Fruit fly (Drosophila melanogaster) whole organism, pupa: ENCODE data around the gene CG10907.

ENCODE experiments used
- CG10348 ChIP-seq: fragments of 200-800 bp; sonication (Bioruptor generic); IDR thresholded peaks from 2 replicates; pipeline ENCODE4 v1.3.6; 2022; ENCODE audit warnings: missing biosample characterization, missing genetic modification characterization
- CG12605 ChIP-seq: fragments of 200-800 bp; sonication (Bioruptor generic); IDR thresholded peaks from 2 replicates; pipeline ENCODE4 v1.3.6; 2022; ENCODE audit warnings: missing biosample characterization, missing genetic modification characterization
- CG13204 ChIP-seq: fragments of 200-800 bp; sonication (Bioruptor generic); optimal IDR thresholded peaks from 2 replicates; lab custom pipeline; 2018; ENCODE audit warnings: missing biosample characterization, mild to moderate bottlenecking, missing genetic modification characterization, moderate library complexity
- CG14655 ChIP-seq: fragments of 200-800 bp; sonication (Bioruptor generic); optimal IDR thresholded peaks from 3 replicates; lab custom pipeline; 2017; ENCODE audit warnings: mild to moderate bottlenecking, missing biosample characterization, missing genetic modification reagents, missing genetic modification characterization
- CG15710 ChIP-seq: fragments of 200-800 bp; sonication (Bioruptor generic); optimal IDR thresholded peaks from 2 replicates; lab custom pipeline; 2018; ENCODE audit warnings: missing biosample characterization, mild to moderate bottlenecking, missing genetic modification characterization, moderate library complexity
- CG17806 ChIP-seq: fragments of 200-800 bp; sonication (Bioruptor generic); optimal IDR thresholded peaks from 2 replicates; lab custom pipeline; 2018; ENCODE audit warnings: missing biosample characterization, mild to moderate bottlenecking, missing genetic modification characterization, moderate library complexity
- CG32121 ChIP-seq: fragments of 200-800 bp; sonication (Bioruptor generic); IDR thresholded peaks from 2 replicates; pipeline ENCODE4 v1.3.6; 2022; ENCODE audit warnings: missing biosample characterization, missing genetic modification characterization
- CG34367 ChIP-seq: fragments of 200-800 bp; sonication (Bioruptor generic); optimal IDR thresholded peaks from 2 replicates; lab custom pipeline; 2018; ENCODE audit warnings: missing biosample characterization, mild to moderate bottlenecking, missing genetic modification characterization
- CG4496 ChIP-seq: fragments of 200-800 bp; sonication (Bioruptor generic); IDR thresholded peaks from 3 replicates; pipeline ENCODE4 v1.3.6; 2022; ENCODE audit warnings: missing biosample characterization, missing genetic modification characterization
- CG8159 ChIP-seq: fragments of 200-800 bp; sonication (Bioruptor generic); optimal IDR thresholded peaks from 3 replicates; lab custom pipeline; 2018; ENCODE audit warnings: missing biosample characterization, mild to moderate bottlenecking, missing genetic modification characterization, moderate library complexity
- CG8301 ChIP-seq: fragments of 200-800 bp; sonication (Bioruptor generic); optimal IDR thresholded peaks from 2 replicates; lab custom pipeline; 2018; ENCODE audit warnings: missing biosample characterization, mild to moderate bottlenecking, missing genetic modification characterization
- CG9948 ChIP-seq: fragments of 200-800 bp; sonication (Bioruptor generic); optimal IDR thresholded peaks from 2 replicates; lab custom pipeline; 2018; ENCODE audit warnings: missing biosample characterization, mild to moderate bottlenecking, missing genetic modification characterization, moderate library complexity
- D1 ChIP-seq: fragments of 200-800 bp; sonication (Bioruptor generic); optimal IDR thresholded peaks from 2 replicates; lab custom pipeline; 2018; ENCODE audit warnings: missing biosample characterization, mild to moderate bottlenecking, missing genetic modification characterization, moderate library complexity
- EcR ChIP-seq: fragments of 200-800 bp; sonication (Bioruptor generic); optimal IDR thresholded peaks from 3 replicates; lab custom pipeline; 2019; ENCODE audit warnings: missing biosample characterization, missing genetic modification characterization, mild to moderate bottlenecking, moderate library complexity, missing genetic modification reagents
- Ets98B ChIP-seq: fragments of 200-800 bp; sonication (Bioruptor generic); IDR thresholded peaks from 2 replicates; pipeline ENCODE4 v1.3.6; 2022; ENCODE audit warnings: missing biosample characterization, missing genetic modification characterization
- Pif1A ChIP-seq: fragments of 200-800 bp; sonication (Bioruptor generic); optimal IDR thresholded peaks from 3 replicates; lab custom pipeline; 2016; ENCODE audit warnings: missing biosample characterization, missing genetic modification characterization
- Pif1B ChIP-seq: fragments of 200-800 bp; sonication (Bioruptor generic); optimal IDR thresholded peaks from 3 replicates; lab custom pipeline; 2016; ENCODE audit warnings: missing biosample characterization, missing genetic modification characterization
- Snoo ChIP-seq: fragments of 200-800 bp; sonication (Bioruptor generic); optimal IDR thresholded peaks from 3 replicates; lab custom pipeline; 2017; ENCODE audit warnings: missing biosample characterization, mild to moderate bottlenecking, missing genetic modification characterization, inconsistent platforms
- fd96Ca ChIP-seq: fragments of 200-800 bp; sonication (Bioruptor generic); IDR thresholded peaks from 3 replicates; pipeline ENCODE4 v1.3.6; 2022; ENCODE audit warnings: missing biosample characterization, missing genetic modification characterization
- gl ChIP-seq: fragments of 200-800 bp; sonication (Bioruptor generic); optimal IDR thresholded peaks from 2 replicates; lab custom pipeline; 2018; ENCODE audit warnings: missing biosample characterization, mild to moderate bottlenecking, missing genetic modification characterization
- rn ChIP-seq: fragments of 200-800 bp; sonication (Bioruptor generic); IDR thresholded peaks from 2 replicates; pipeline ENCODE4 v1.3.6; 2022; ENCODE audit warnings: missing biosample characterization, missing genetic modification characterization

CG10907 gene

DNA sequence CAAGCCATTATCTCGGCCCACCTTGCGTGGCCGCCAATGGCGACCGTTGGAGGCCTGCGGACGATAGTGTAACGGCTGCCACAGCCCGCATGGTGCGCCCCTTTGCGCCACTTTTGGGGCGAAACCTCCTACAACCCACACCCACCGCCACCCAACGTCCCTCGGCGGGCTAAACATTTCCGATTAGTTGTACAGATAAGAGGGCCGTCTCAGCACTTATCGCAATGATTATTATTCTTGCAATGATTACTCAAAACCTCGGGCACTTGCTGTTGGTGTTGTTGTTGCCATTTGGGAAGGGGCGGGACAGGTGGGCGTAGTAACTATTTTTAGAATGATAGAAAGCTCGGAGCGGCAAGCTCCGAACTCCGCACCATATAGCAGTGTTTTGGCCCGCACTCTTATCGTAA, 20.7 kb upstream of the CG10907 start:
- TF ChIP-seq CG10348 (GFP tag; lab: Robert Waterston, UW) (no peak), Pif1B (GFP tag; lab: Kevin White, UChicago) (no peak), fd96Ca (GFP tag; lab: Robert Waterston, UW) (no peak), Pif1A (GFP tag; lab: Kevin White, UChicago) (no peak), CG13204 (GFP tag; lab: Kevin White, UChicago) (no peak), gl (tag; lab: Kevin White, UChicago) (no peak), CG12605 (GFP tag; lab: Robert Waterston, UW) (no peak), rn (GFP tag; lab: Robert Waterston, UW) (no peak), CG34367 (tag; lab: Kevin White, UChicago) (no peak), Ets98B (no peak), EcR (GFP tag; lab: Kevin White, UChicago) (no peak), D1 (tag; lab: Kevin White, UChicago) (no peak), CG4496 (GFP tag; lab: Robert Waterston, UW) (no peak)

DNA sequence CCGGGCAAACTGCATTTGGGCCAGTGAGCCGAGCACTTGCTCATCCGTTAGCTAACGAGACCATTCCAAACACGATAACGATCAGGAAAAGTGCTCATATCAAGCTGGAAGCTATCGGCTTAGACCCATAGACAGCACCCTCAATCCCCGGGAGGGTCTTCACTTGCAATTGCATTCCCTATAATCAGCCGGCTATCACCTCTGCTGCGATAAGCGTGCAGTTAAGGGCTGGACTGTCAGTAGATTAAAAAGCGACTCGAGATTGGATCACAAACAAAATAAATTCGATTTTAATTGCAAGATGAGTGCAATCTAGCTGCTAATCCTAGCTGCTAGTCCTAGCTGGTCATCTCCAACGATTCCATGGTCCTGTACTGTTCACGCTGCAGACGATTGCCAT, 19.5 kb upstream of the CG10907 start:
- TF ChIP-seq D1 (tag; lab: Kevin White, UChicago) (no peak), Pif1B (GFP tag; lab: Kevin White, UChicago) (no peak), CG32121 (GFP tag; lab: Robert Waterston, UW) (no peak), Pif1A (GFP tag; lab: Kevin White, UChicago) (no peak), CG34367 (tag; lab: Kevin White, UChicago) (no peak), CG4496 (GFP tag; lab: Robert Waterston, UW) (no peak), Snoo (no peak), CG13204 (GFP tag; lab: Kevin White, UChicago) (no peak), CG9948 (tag; lab: Kevin White, UChicago) (no peak), CG8159 (no peak), fd96Ca (GFP tag; lab: Robert Waterston, UW) (no peak), Ets98B (no peak)

DNA sequence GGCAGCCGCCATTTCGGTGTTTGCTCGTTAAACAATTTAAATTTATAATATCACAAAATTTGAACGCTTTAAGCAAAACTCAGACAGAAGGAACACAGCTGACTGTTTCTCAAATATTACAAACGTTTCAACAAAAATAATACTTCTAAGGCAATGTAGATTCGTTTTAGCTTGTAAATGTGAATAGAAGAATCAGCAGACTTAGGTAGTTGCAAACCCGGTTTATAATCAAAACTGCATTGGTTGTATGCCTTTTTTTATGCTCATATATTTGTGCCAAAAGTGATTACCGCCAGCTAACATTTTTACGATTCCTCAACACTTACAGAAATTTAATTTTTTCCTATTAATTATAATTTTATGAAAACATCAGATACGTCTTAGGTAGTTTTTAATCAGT, 18.9 kb upstream of the CG10907 start, which contains the start of gene Tim13:
Gene Tim13 (minus strand): TSS at position 101 of the 400 bp plus-strand sequence.
- TF ChIP-seq Pif1B (GFP tag; lab: Kevin White, UChicago) (no peak), CG10348 (GFP tag; lab: Robert Waterston, UW) (no peak), CG9948 (tag; lab: Kevin White, UChicago) (no peak), CG17806 (tag; lab: Kevin White, UChicago) (no peak), CG12605 (GFP tag; lab: Robert Waterston, UW) (no peak), CG13204 (GFP tag; lab: Kevin White, UChicago) (no peak)

DNA sequence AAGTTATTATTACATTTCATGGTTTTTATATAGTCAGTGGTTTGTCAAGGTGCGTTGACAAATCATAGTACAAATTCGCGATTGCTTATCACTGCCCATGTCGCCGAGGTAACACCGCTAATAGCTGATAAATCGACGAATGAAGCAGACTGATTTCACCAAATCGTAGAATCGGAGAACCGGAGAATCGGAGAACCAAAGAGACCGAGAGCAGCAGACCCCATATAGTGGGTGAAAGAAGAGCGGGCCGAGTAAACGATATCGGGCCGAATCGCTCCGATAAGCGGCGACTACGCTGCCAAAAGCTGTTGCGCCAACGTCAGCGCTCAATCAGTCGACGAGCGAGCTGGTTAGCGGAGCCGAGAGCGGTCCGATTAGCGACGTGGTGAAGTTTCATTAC, 16.6 kb upstream of the CG10907 start, which contains the start of gene CG14131:
Gene CG14131 (plus strand): TSS at position 343 of the 400 bp plus-strand sequence.
- no peak for TF ChIP-seq Pif1A (GFP tag; lab: Kevin White, UChicago)
- TF ChIP-seq Pif1B (GFP tag; lab: Kevin White, UChicago) = no peak
- TF ChIP-seq CG9948 (tag; lab: Kevin White, UChicago) = no peak
- TF ChIP-seq Snoo = no peak
- no peak for TF ChIP-seq CG17806 (tag; lab: Kevin White, UChicago)
- no peak for TF ChIP-seq CG8159
- TF ChIP-seq rn (GFP tag; lab: Robert Waterston, UW) = no peak
- no peak for TF ChIP-seq CG14655 (GFP tag; lab: Kevin White, UChicago)
- TF ChIP-seq fd96Ca (GFP tag; lab: Robert Waterston, UW) = no peak
- TF ChIP-seq CG12605 (GFP tag; lab: Robert Waterston, UW) = no peak
- TF ChIP-seq gl (tag; lab: Kevin White, UChicago) = no peak
- TF ChIP-seq CG32121 (GFP tag; lab: Robert Waterston, UW) = no peak
- no peak for TF ChIP-seq CG4496 (GFP tag; lab: Robert Waterston, UW)
- no peak for TF ChIP-seq EcR (GFP tag; lab: Kevin White, UChicago)
- TF ChIP-seq CG10348 (GFP tag; lab: Robert Waterston, UW) = no peak
- no peak for TF ChIP-seq CG8301 (tag; lab: Kevin White, UChicago)
- no peak for TF ChIP-seq CG34367 (tag; lab: Kevin White, UChicago)
- TF ChIP-seq, all 21 proteins: peak for 0

DNA sequence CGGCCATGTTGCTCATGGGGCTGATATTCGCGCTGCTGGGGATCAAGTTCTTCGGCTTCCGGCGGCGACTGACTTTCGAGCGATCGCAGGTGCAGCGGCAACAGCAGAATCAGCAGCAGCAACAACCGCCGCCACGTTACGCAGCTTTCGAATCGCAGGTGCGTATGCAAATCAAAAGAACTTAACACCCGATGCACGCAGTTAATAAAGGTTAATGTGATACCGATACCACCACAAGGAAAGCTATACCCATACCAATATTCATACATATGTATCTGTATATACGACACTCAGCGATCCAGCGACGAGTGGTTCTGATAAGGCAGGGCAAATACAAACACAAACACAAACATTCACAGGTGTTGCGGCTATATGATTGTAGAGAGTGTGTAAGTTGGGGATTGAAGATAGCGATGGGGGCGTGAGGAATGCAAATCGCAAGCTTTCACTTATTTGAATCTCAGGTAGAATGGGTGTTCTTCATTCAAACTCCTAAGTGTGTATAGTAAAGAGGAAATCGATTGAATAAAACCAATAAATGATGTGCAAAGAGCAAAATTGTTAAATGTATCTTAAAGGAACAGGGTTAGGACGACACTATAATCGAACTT, 15.9 kb upstream of the CG10907 start:
- TF ChIP-seq Ets98B = no peak
- TF ChIP-seq CG4496 (GFP tag; lab: Robert Waterston, UW) = 0 out of 3 replicates have a peak, but pooled peaks have one; percentile 28
- peak; percentile 7 for TF ChIP-seq EcR (GFP tag; lab: Kevin White, UChicago)

DNA sequence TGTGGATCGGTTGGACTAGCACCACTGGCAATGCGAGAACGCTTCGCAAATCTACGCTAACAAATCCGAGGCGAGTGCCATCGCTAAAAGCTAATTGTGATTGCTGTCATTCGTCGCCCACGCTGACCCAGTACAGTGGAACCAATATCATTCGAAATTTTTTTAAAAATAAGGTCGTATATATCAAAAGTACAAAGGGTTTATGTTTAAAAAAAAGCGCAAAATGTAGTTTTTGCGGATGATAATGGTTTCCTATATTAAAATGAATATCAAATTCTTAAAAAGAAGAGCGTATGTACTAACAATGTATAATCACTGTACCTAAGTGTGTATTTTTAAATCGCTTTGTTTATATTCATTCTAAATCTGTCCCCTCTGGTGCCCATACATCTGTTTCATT, 8.0 kb upstream of the CG10907 start:
- TF ChIP-seq CG14655 (GFP tag; lab: Kevin White, UChicago) (no peak), CG12605 (GFP tag; lab: Robert Waterston, UW) (no peak), fd96Ca (GFP tag; lab: Robert Waterston, UW) (no peak), CG34367 (tag; lab: Kevin White, UChicago) (no peak), CG10348 (GFP tag; lab: Robert Waterston, UW) (no peak), CG15710 (tag; lab: Kevin White, UChicago) (no peak), EcR (GFP tag; lab: Kevin White, UChicago) (no peak), Pif1A (GFP tag; lab: Kevin White, UChicago) (no peak), rn (GFP tag; lab: Robert Waterston, UW) (0 out of 2 replicates have a peak, but pooled peaks have one; percentile 15), CG17806 (tag; lab: Kevin White, UChicago) (no peak), CG8301 (tag; lab: Kevin White, UChicago) (no peak), CG8159 (no peak), D1 (tag; lab: Kevin White, UChicago) (no peak), CG9948 (tag; lab: Kevin White, UChicago) (no peak), gl (tag; lab: Kevin White, UChicago) (no peak), CG13204 (GFP tag; lab: Kevin White, UChicago) (no peak), Snoo (no peak), CG32121 (GFP tag; lab: Robert Waterston, UW) (peak; percentile 85), Pif1B (GFP tag; lab: Kevin White, UChicago) (no peak), CG4496 (GFP tag; lab: Robert Waterston, UW) (peak; percentile 48; the same call in 2 of the 3 replicates), Ets98B (peak; percentile 49)
